Worm (Caenorhabditis elegans) whole organism, L2 larva: ENCODE data around the gene nhr-268.

Experiments
- blmp-1 ChIP-seq: sonication (generic microtip); optimal IDR thresholded peaks from 2 replicates; lab custom pipeline; 2017; ENCODE audit warnings: missing genetic modification characterization, mild to moderate bottlenecking, missing compliant biosample characterization, antibody characterized with exemption, moderate library complexity; ENCODE audit not compliant: insufficient read depth
- ceh-16 ChIP-seq: fragments of 150-350 bp; optimal IDR thresholded peaks from 2 replicates; lab custom pipeline; 2014; ENCODE audit warnings: missing biosample characterization, missing genetic modification characterization
- nhr-25 ChIP-seq: fragments of 150-350 bp; sonication (generic microtip); optimal IDR thresholded peaks from 3 replicates; lab custom pipeline; 2014; ENCODE audit warnings: missing biosample characterization, missing genetic modification characterization
- skn-1 ChIP-seq: sonication (generic microtip); optimal IDR thresholded peaks from 2 replicates; lab custom pipeline; 2017; ENCODE audit warnings: missing biosample characterization, missing genetic modification characterization
- snpc-4 ChIP-seq: fragments of 150-350 bp; optimal IDR thresholded peaks from 2 replicates; lab custom pipeline; 2014; ENCODE audit warnings: missing biosample characterization, missing genetic modification characterization
- unc-62 ChIP-seq: fragments of 150-350 bp; optimal IDR thresholded peaks from 2 replicates; lab custom pipeline; 2014; ENCODE audit warnings: missing biosample characterization, missing genetic modification reagents, missing genetic modification characterization

DNA sequence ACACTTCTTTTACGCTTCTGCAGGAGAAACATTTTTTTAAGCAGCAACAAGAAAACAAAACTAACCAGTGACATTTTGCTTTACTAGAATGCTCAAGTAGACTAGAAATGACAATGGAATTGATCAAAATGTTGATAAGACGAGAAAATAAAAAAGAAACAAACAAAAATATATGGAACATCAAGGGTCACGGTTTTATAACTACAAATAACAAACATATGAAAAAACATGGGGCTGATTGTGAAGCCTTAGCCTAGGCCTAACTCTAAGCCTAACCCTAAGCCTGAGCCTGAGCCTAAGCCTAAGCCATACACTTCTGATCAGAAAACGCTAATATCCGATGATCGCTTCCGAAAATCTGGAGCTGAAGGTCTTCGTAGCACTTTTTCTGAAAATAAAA lies 40.4 kb downstream of the nhr-268 start, which contains the start of gene Y6E2A.10:
- TF ChIP-seq ceh-16 (tag; lab: Kevin White, UChicago) (no peak), snpc-4 (no peak), unc-62 (GFP tag; lab: Kevin White, UChicago) (no peak), skn-1 (tag; lab: Kevin White, UChicago) (no peak), blmp-1 (tag; lab: Kevin White, UChicago) (no peak), nhr-25 (tag; lab: Kevin White, UChicago) (no peak)
